Worm (Caenorhabditis elegans): ENCODE results near the gene Y43B11AR.3.
A peak's percentile ranks its signal among the peaks of the same experiment; 100 is the strongest.

Gene Y43B11AR.3

ce11 chrIV:7103211-7103679, 19.7 kb upstream of the Y43B11AR.3 start, which contains the start of the genes rde-8 and ZC477.3:
Gene rde-8 (minus strand): TSS chrIV:7103261.
Gene ZC477.3 (plus strand): TSS chrIV:7103492.
- peak; percentile 18 for TF ChIP-seq nhr-28 (tag; optimal IDR thresholded peaks at IDR 0.05)
- TF ChIP-seq dpl-1 (GFP tag; optimal IDR thresholded peaks at IDR 0.05), result peak; percentile 75
- peak; percentile 87 for TF ChIP-seq aha-1 (tag)
- TF ChIP-seq F49E8.2 (tag; optimal IDR thresholded peaks at IDR 0.05; ENCODE audit: borderline replicate concordance), result no peak
- TF ChIP-seq nhr-11 (tag; optimal IDR thresholded peaks at IDR 0.05), result peak; percentile 3
- 0 out of 2 replicates have a peak, but pooled peaks have one; percentile 60 for TF ChIP-seq hmg-1.1 (GFP tag; IDR thresholded peaks at IDR 0.05)
- TF ChIP-seq mdt-29 (GFP tag; IDR thresholded peaks at IDR 0.05), result no peak
- peak; percentile 42 for TF ChIP-seq nhr-102 (tag; optimal IDR thresholded peaks at IDR 0.05)
- peak; percentile 54 for TF ChIP-seq T20F7.1 (GFP tag; optimal IDR thresholded peaks at IDR 0.05)
- TF ChIP-seq daf-16 (GFP tag; optimal IDR thresholded peaks at IDR 0.05), result peak in 1 of 2 experiments; percentile 67
- peak; percentile 68 for TF ChIP-seq daf-16 (tag; optimal IDR thresholded peaks at IDR 0.05)
- peak in 1 of 2 experiments; percentile 88 for TF ChIP-seq lsy-2 (tag; optimal IDR thresholded peaks at IDR 0.05)
- no peak for TF ChIP-seq ceh-20 (GFP tag; IDR thresholded peaks at IDR 0.05)
- TF ChIP-seq ceh-44 (GFP tag; IDR thresholded peaks at IDR 0.05), result no peak
- no peak for TF ChIP-seq ctbp-1 (GFP tag; IDR thresholded peaks at IDR 0.05)
- TF ChIP-seq snpc-1.2 (GFP tag; IDR thresholded peaks at IDR 0.05), result 0 out of 2 replicates have a peak, but pooled peaks have one; percentile 52
- peak; percentile 79 for TF ChIP-seq lin-38 (GFP tag; IDR thresholded peaks at IDR 0.05)
- TF ChIP-seq jun-1 (tag; optimal IDR thresholded peaks at IDR 0.05), result peak; percentile 28
- peak; percentile 81 for TF ChIP-seq mes-2 (tag; optimal IDR thresholded peaks at IDR 0.05; ENCODE audit: poor library complexity, severe bottlenecking)
- TF ChIP-seq dve-1 (tag; optimal IDR thresholded peaks at IDR 0.05; ENCODE audit: insufficient read depth), result peak; percentile 68
- TF ChIP-seq unc-62 (GFP tag; optimal IDR thresholded peaks at IDR 0.05 in 1 of 2), result peak in 1 of 2 experiments; percentile 64
- TF ChIP-seq unc-62 (tag; optimal IDR thresholded peaks at IDR 0.05), result no peak
- peak; percentile 23 for TF ChIP-seq F37D6.2 (tag; optimal IDR thresholded peaks at IDR 0.05)
- peak; percentile 4 for TF ChIP-seq lin-13 (GFP tag; optimal IDR thresholded peaks at IDR 0.05)
- peak; percentile 24 for TF ChIP-seq nhr-6 (tag; optimal IDR thresholded peaks at IDR 0.05)
- TF ChIP-seq ama-1 (optimal IDR thresholded peaks at IDR 0.05), result peak; percentile 10
- TF ChIP-seq rbr-2 (tag; optimal IDR thresholded peaks at IDR 0.05), result peak; percentile 59
- no peak for TF ChIP-seq unc-39 (tag; optimal IDR thresholded peaks at IDR 0.05)
- TF ChIP-seq nhr-48 (tag; optimal IDR thresholded peaks at IDR 0.05), result peak; percentile 38

- TF ChIP-seq D1046.2 (GFP tag; IDR thresholded peaks at IDR 0.05) (no peak), mes-2 (tag; optimal IDR thresholded peaks at IDR 0.05; ENCODE audit: poor library complexity, severe bottlenecking) (peak; percentile 55), nhr-11 (tag; optimal IDR thresholded peaks at IDR 0.05) (peak; percentile 37), tra-1 (GFP tag; IDR thresholded peaks at IDR 0.05) (0 out of 2 replicates have a peak, but pooled peaks have one; percentile 17), ceh-32 (tag; optimal IDR thresholded peaks at IDR 0.05; ENCODE audit: poor library complexity) (no peak), dmd-6 (GFP tag; IDR thresholded peaks at IDR 0.05) (peak; percentile 20; the same call in 1 of the 2 replicates), unc-62 (GFP tag; optimal IDR thresholded peaks at IDR 0.05 in 1 of 2) (peak in 1 of 2 experiments; percentile 38), unc-62 (tag; optimal IDR thresholded peaks at IDR 0.05) (no peak), daf-16 (GFP tag; optimal IDR thresholded peaks at IDR 0.05) (peak in 1 of 2 experiments; percentile 90), daf-16 (tag; optimal IDR thresholded peaks at IDR 0.05) (peak; percentile 58), lsy-2 (tag; optimal IDR thresholded peaks at IDR 0.05) (peak in 1 of 2 experiments; percentile 34), lin-29 (GFP tag; IDR thresholded peaks at IDR 0.05) (no peak), hmg-1.1 (GFP tag; IDR thresholded peaks at IDR 0.05) (peak; percentile 31; the same call in 1 of the 2 replicates), lin-39 (tag; optimal IDR thresholded peaks at IDR 0.05) (no peak), ZK546.5 (tag; optimal IDR thresholded peaks at IDR 0.05) (no peak), dpl-1 (GFP tag; optimal IDR thresholded peaks at IDR 0.05) (no peak), egl-27 (tag; optimal IDR thresholded peaks at IDR 0.05) (no peak), nhr-28 (tag; optimal IDR thresholded peaks at IDR 0.05) (peak; percentile 8), nhr-111 (GFP tag; optimal IDR thresholded peaks at IDR 0.05) (no peak), hlh-11 (tag; optimal IDR thresholded peaks at IDR 0.05) (peak; percentile 73), pha-4 (GFP tag; IDR thresholded peaks at IDR 0.05) (no peak), pha-4 (tag; optimal IDR thresholded peaks at IDR 0.05) (peak; percentile 10)
These were observed 15.9 kb upstream of the Y43B11AR.3 start for ce11 chrIV:7099377-7099776.

Data from whole organism, L4 larva.